Worm (Caenorhabditis elegans) whole organism, early embryonic: ENCODE results near the gene srb-19.

Experiments
- B0310.2 ChIP-seq: sonication (generic microtip); optimal IDR thresholded peaks from 2 replicates; lab custom pipeline; 2016; ENCODE audit warnings: mild to moderate bottlenecking, missing genetic modification characterization, missing compliant biosample characterization
- F13C5.2 ChIP-seq: sonication (generic microtip); optimal IDR thresholded peaks from 2 replicates; lab custom pipeline; 2017; ENCODE audit warnings: mild to moderate bottlenecking, missing genetic modification characterization, inconsistent platforms, missing compliant biosample characterization
- hmbx-1 ChIP-seq: sonication (generic microtip); optimal IDR thresholded peaks from 2 replicates; lab custom pipeline; 2016; ENCODE audit warnings: mild to moderate bottlenecking, missing genetic modification characterization, missing compliant biosample characterization
- hmg-4 ChIP-seq: fragments of 200-800 bp; sonication (Bioruptor generic); optimal IDR thresholded peaks from 2 replicates; lab custom pipeline; 2018; ENCODE audit warnings: mild to moderate bottlenecking, missing genetic modification characterization, missing compliant biosample characterization
- scrt-1 ChIP-seq: fragments of 200-800 bp; sonication (Bioruptor generic); IDR thresholded peaks from 2 replicates; pipeline ENCODE4 v1.3.6; 2022; ENCODE audit warnings: missing genetic modification characterization, missing compliant biosample characterization
- sea-1 ChIP-seq: fragments of 200-800 bp; sonication (Bioruptor generic); conservative IDR thresholded peaks from 2 replicates; pipeline ENCODE4 v1.3.6; 2022; ENCODE audit warnings: missing genetic modification characterization, missing compliant biosample characterization
- tra-4 ChIP-seq: sonication (generic microtip); optimal IDR thresholded peaks from 2 replicates; lab custom pipeline; 2017; ENCODE audit warnings: missing genetic modification characterization, missing compliant biosample characterization

- TF ChIP-seq F13C5.2 (tag; lab: Kevin White, UChicago): no peak
- TF ChIP-seq hmg-4 (GFP tag; lab: Kevin White, UChicago): no peak
- TF ChIP-seq hmbx-1: no peak
- no peak for TF ChIP-seq tra-4 (tag; lab: Kevin White, UChicago)
- no peak for TF ChIP-seq B0310.2 (tag; lab: Kevin White, UChicago)
- TF ChIP-seq sea-1 (GFP tag; lab: Robert Waterston, UW): no peak
- TF ChIP-seq scrt-1 (GFP tag; lab: Robert Waterston, UW): no peak
Observed at ce11 chrV:7480949-7481348, 39.0 kb downstream of the srb-19 start, which contains the start of gene C18B10.6.
